Fruit fly (Drosophila melanogaster) whole organism, embryonic: ENCODE results near the gene CG43060.
A peak's percentile ranks its signal among the peaks of the same experiment; 100 is the strongest.

Experiments
- Antp ChIP-seq: fragments of 200-800 bp; sonication (Bioruptor generic); optimal IDR thresholded peaks from 3 replicates; lab custom pipeline; 2016; ENCODE audit warnings: missing biosample characterization, missing genetic modification characterization
- Atf3 ChIP-seq: fragments of 200-800 bp; sonication (Bioruptor generic); optimal IDR thresholded peaks from 3 replicates; lab custom pipeline; 2016; ENCODE audit warnings: missing biosample characterization, missing genetic modification characterization
- CG10147 ChIP-seq: fragments of 200-800 bp; sonication (Bioruptor generic); optimal IDR thresholded peaks from 2 replicates; lab custom pipeline; 2019; ENCODE audit warnings: missing biosample characterization, mild to moderate bottlenecking, missing genetic modification characterization, moderate library complexity
- CG10431 ChIP-seq: fragments of 200-800 bp; sonication (Bioruptor generic); optimal IDR thresholded peaks from 3 replicates; lab custom pipeline; 2018; ENCODE audit warnings: missing biosample characterization, mild to moderate bottlenecking, missing genetic modification characterization
- CG11093 ChIP-seq: fragments of 200-800 bp; sonication (Bioruptor generic); IDR thresholded peaks from 3 replicates; pipeline ENCODE4 v1.3.6; 2022; ENCODE audit warnings: missing biosample characterization, missing genetic modification characterization
- CG11247 ChIP-seq: fragments of 200-800 bp; sonication (Bioruptor generic); IDR thresholded peaks from 2 replicates; pipeline ENCODE4 v1.3.6; 2022; ENCODE audit warnings: missing biosample characterization, missing genetic modification characterization
- CG12299 ChIP-seq: fragments of 200-800 bp; sonication (Bioruptor generic); optimal IDR thresholded peaks from 2 replicates; lab custom pipeline; 2018; ENCODE audit warnings: missing biosample characterization, mild to moderate bottlenecking, missing genetic modification characterization
- CG13296 ChIP-seq: fragments of 200-800 bp; sonication (Bioruptor generic); optimal IDR thresholded peaks from 3 replicates; lab custom pipeline; 2018; ENCODE audit warnings: missing biosample characterization, mild to moderate bottlenecking, missing genetic modification characterization
- CG14050 ChIP-seq: fragments of 200-800 bp; sonication (Bioruptor generic); IDR thresholded peaks from 3 replicates; pipeline ENCODE4 v1.3.6; 2022; ENCODE audit warnings: missing biosample characterization, missing genetic modification characterization
- CG14441 ChIP-seq: fragments of 200-800 bp; sonication (Bioruptor generic); IDR thresholded peaks from 2 replicates; pipeline ENCODE4 v1.3.6; 2022; ENCODE audit warnings: missing biosample characterization, missing genetic modification characterization
- CG15601 ChIP-seq: fragments of 200-800 bp; sonication (Bioruptor generic); optimal IDR thresholded peaks from 3 replicates; lab custom pipeline; 2019; ENCODE audit warnings: missing biosample characterization, mild to moderate bottlenecking, missing genetic modification characterization, moderate library complexity
- CG15696 ChIP-seq: fragments of 200-800 bp; sonication (Bioruptor generic); optimal IDR thresholded peaks from 2 replicates; lab custom pipeline; 2019; ENCODE audit warnings: missing biosample characterization, mild to moderate bottlenecking, missing genetic modification characterization, moderate library complexity
- CG16779 ChIP-seq: fragments of 200-800 bp; sonication (Bioruptor generic); IDR thresholded peaks from 2 replicates; pipeline ENCODE4 v1.3.6; 2022; ENCODE audit warnings: missing biosample characterization, missing genetic modification characterization
- CG1832 ChIP-seq: fragments of 200-800 bp; sonication (Bioruptor generic); optimal IDR thresholded peaks from 2 replicates; lab custom pipeline; 2017; ENCODE audit warnings: missing biosample characterization, mild to moderate bottlenecking, missing genetic modification characterization, inconsistent platforms
- CG30020 ChIP-seq: fragments of 200-800 bp; optimal IDR thresholded peaks from 2 replicates; lab custom pipeline; 2019; ENCODE audit warnings: missing biosample characterization, mild to moderate bottlenecking, missing genetic modification characterization, moderate library complexity
- CG7987 ChIP-seq: fragments of 200-800 bp; sonication (Bioruptor generic); optimal IDR thresholded peaks from 2 replicates; lab custom pipeline; 2018; ENCODE audit warnings: missing biosample characterization, mild to moderate bottlenecking, missing genetic modification characterization, moderate library complexity
- CG9727 ChIP-seq: fragments of 200-800 bp; sonication (Bioruptor generic); optimal IDR thresholded peaks from 3 replicates; lab custom pipeline; 2017; ENCODE audit warnings: missing biosample characterization, mild to moderate bottlenecking, missing genetic modification characterization
- D ChIP-seq, 2 experiments: fragments of 200-800 bp in 1 of 2; fragments of >200 bp in 1 of 2; sonication (Bioruptor generic) in 1 of 2; optimal IDR thresholded peaks; 2 replicates in 1 of 2; 3 replicates in 1 of 2; lab custom pipeline; 2017; ENCODE audit warnings: mild to moderate bottlenecking in 1 of 2, missing biosample characterization in 1 of 2, missing genetic modification characterization in 1 of 2, missing genetic modification reagents in 1 of 2
- Dbx ChIP-seq: fragments of 200-800 bp; sonication (Bioruptor generic); IDR thresholded peaks from 3 replicates; pipeline ENCODE4 v1.3.6; 2022; ENCODE audit warnings: missing biosample characterization, missing genetic modification characterization
- Dip2 ChIP-seq: fragments of 200-800 bp; sonication (Bioruptor generic); IDR thresholded peaks from 2 replicates; pipeline ENCODE4 v1.3.6; 2022; ENCODE audit warnings: missing biosample characterization, missing genetic modification characterization
- E2f1 ChIP-seq: fragments of 200-800 bp; sonication (Bioruptor generic); IDR thresholded peaks from 2 replicates; pipeline ENCODE4 v1.3.6; 2022; ENCODE audit warnings: missing biosample characterization, missing genetic modification characterization
- Elba2 ChIP-seq: fragments of 200-800 bp; sonication (Bioruptor generic); optimal IDR thresholded peaks from 3 replicates; lab custom pipeline; 2016; ENCODE audit warnings: missing biosample characterization, missing genetic modification characterization
- H15 ChIP-seq: fragments of 200-800 bp; sonication (Bioruptor generic); IDR thresholded peaks from 3 replicates; pipeline ENCODE4 v1.3.6; 2022; ENCODE audit warnings: missing biosample characterization, missing genetic modification characterization
- Hr51 ChIP-seq, 2 experiments: fragments of 200-800 bp; sonication (Bioruptor generic); optimal IDR thresholded peaks; 2 replicates in 1 of 2; 3 replicates in 1 of 2; lab custom pipeline; 2016 to 2018; ENCODE audit warnings: missing biosample characterization in 2 of 2, missing genetic modification characterization in 2 of 2, mild to moderate bottlenecking in 1 of 2, moderate library complexity in 1 of 2
- Oli ChIP-seq: fragments of 200-800 bp; sonication (Bioruptor generic); optimal IDR thresholded peaks from 2 replicates; lab custom pipeline; 2018; ENCODE audit warnings: missing biosample characterization, mild to moderate bottlenecking, missing genetic modification characterization, moderate library complexity
- Pdp1 ChIP-seq, 2 experiments: fragments of 200-800 bp; sonication (Bioruptor generic); optimal IDR thresholded peaks; 3 replicates each; lab custom pipeline; 2016; ENCODE audit warnings: missing biosample characterization in 2 of 2, missing genetic modification characterization in 2 of 2, mild to moderate bottlenecking in 1 of 2, moderate library complexity in 1 of 2
- cad ChIP-seq: fragments of >200 bp; optimal IDR thresholded peaks from 2 replicates; lab custom pipeline; 2017; ENCODE audit warnings: missing biosample characterization, missing genetic modification characterization
- chinmo ChIP-seq: fragments of 200-800 bp; sonication (Bioruptor generic); IDR thresholded peaks from 4 replicates; pipeline ENCODE4 v1.3.6; 2022; ENCODE audit warnings: missing biosample characterization, missing genetic modification characterization; ENCODE audit not compliant: partially characterized antibody
- da ChIP-seq: fragments of 200-800 bp; sonication (Bioruptor generic); optimal IDR thresholded peaks from 2 replicates; lab custom pipeline; 2016; ENCODE audit warnings: missing biosample characterization, missing genetic modification characterization
- dimm ChIP-seq: fragments of 200-800 bp; sonication (Bioruptor generic); IDR thresholded peaks from 2 replicates; pipeline ENCODE4 v1.3.6; 2022; ENCODE audit warnings: missing biosample characterization, missing genetic modification characterization
- emc ChIP-seq: fragments of 200-800 bp; sonication (Bioruptor generic); optimal IDR thresholded peaks from 2 replicates; lab custom pipeline; 2016; ENCODE audit warnings: missing biosample characterization, missing genetic modification characterization
- eve ChIP-seq, 2 experiments: fragments of >200 bp; optimal IDR thresholded peaks; 2 replicates each; lab custom pipeline; 2017; ENCODE audit warnings: missing biosample characterization in 2 of 2, missing genetic modification characterization in 2 of 2
- fd3F ChIP-seq: fragments of 200-800 bp; sonication (Bioruptor generic); optimal IDR thresholded peaks from 2 replicates; lab custom pipeline; 2018; ENCODE audit warnings: missing biosample characterization, mild to moderate bottlenecking, missing genetic modification characterization, moderate library complexity
- gem ChIP-seq: fragments of 200-800 bp; sonication (Bioruptor generic); optimal IDR thresholded peaks from 2 replicates; lab custom pipeline; 2019; ENCODE audit warnings: missing biosample characterization, mild to moderate bottlenecking, missing genetic modification characterization, moderate library complexity
- gfzf ChIP-seq: fragments of 200-800 bp; sonication (Bioruptor generic); optimal IDR thresholded peaks from 2 replicates; lab custom pipeline; 2016; ENCODE audit warnings: missing biosample characterization, mild to moderate bottlenecking, missing genetic modification characterization, moderate library complexity
- insv ChIP-seq, 2 experiments: fragments of 200-800 bp; sonication (Bioruptor generic); optimal IDR thresholded peaks; 3 replicates each; lab custom pipeline; 2016 to 2018; ENCODE audit warnings: missing biosample characterization in 2 of 2, missing genetic modification characterization in 2 of 2
- inv ChIP-seq: fragments of 200-800 bp; sonication (Bioruptor generic); IDR thresholded peaks from 2 replicates; pipeline ENCODE4 v1.3.6; 2022; ENCODE audit warnings: missing biosample characterization, missing genetic modification characterization; ENCODE audit not compliant: partially characterized antibody
- lola ChIP-seq, 3 experiments: fragments of >200 bp in 2 of 3; fragments of 200-800 bp in 1 of 3; sonication (Bioruptor generic) in 1 of 3; optimal IDR thresholded peaks; 2 replicates each; lab custom pipeline; 2017 to 2019; ENCODE audit warnings: missing biosample characterization in 3 of 3, missing genetic modification characterization in 3 of 3, mild to moderate bottlenecking in 1 of 3, moderate library complexity in 1 of 3
- oc ChIP-seq: fragments of 200-800 bp; sonication (Bioruptor generic); optimal IDR thresholded peaks from 2 replicates; lab custom pipeline; 2018; ENCODE audit warnings: missing biosample characterization, mild to moderate bottlenecking, missing genetic modification characterization, moderate library complexity
- psq ChIP-seq: fragments of 200-800 bp; sonication (Bioruptor generic); optimal IDR thresholded peaks from 2 replicates; lab custom pipeline; 2017; ENCODE audit warnings: missing biosample characterization, missing genetic modification characterization
- ro ChIP-seq: fragments of 200-800 bp; sonication (Bioruptor generic); IDR thresholded peaks from 2 replicates; pipeline ENCODE4 v1.3.6; 2022; ENCODE audit warnings: missing biosample characterization, missing genetic modification characterization
- sob ChIP-seq: fragments of 200-800 bp; sonication (Bioruptor generic); IDR thresholded peaks from 2 replicates; pipeline ENCODE4 v1.3.6; 2022; ENCODE audit warnings: missing biosample characterization, missing genetic modification characterization
- sr ChIP-seq: fragments of 200-800 bp; sonication (Bioruptor generic); IDR thresholded peaks from 3 replicates; pipeline ENCODE4 v1.3.6; 2022; ENCODE audit warnings: missing biosample characterization, missing genetic modification characterization
- unc-4 ChIP-seq: fragments of 200-800 bp; sonication (Bioruptor generic); IDR thresholded peaks from 2 replicates; pipeline ENCODE4 v1.3.6; 2022; ENCODE audit warnings: missing biosample characterization, missing genetic modification characterization; ENCODE audit not compliant: partially characterized antibody
- vfl ChIP-seq: fragments of 200-800 bp; sonication (Bioruptor generic); optimal IDR thresholded peaks from 2 replicates; lab custom pipeline; 2016; ENCODE audit warnings: missing biosample characterization, missing genetic modification characterization
- vnd ChIP-seq: fragments of 200-800 bp; sonication (Bioruptor generic); IDR thresholded peaks from 3 replicates; pipeline ENCODE4 v1.3.6; 2022; ENCODE audit warnings: missing biosample characterization, missing genetic modification characterization; ENCODE audit not compliant: partially characterized antibody
- zfh1 ChIP-seq: fragments of 200-800 bp; sonication (Bioruptor generic); IDR thresholded peaks from 3 replicates; pipeline ENCODE4 v1.3.6; 2022; ENCODE audit warnings: missing biosample characterization, missing genetic modification characterization
- zfh2 ChIP-seq: fragments of 200-800 bp; sonication (Bioruptor generic); optimal IDR thresholded peaks from 2 replicates; lab custom pipeline; 2016; ENCODE audit warnings: missing biosample characterization, missing genetic modification characterization

CG43060 gene

dm6 chr3R:8027203-8027688, 13.8 kb upstream of the CG43060 start (continued):
- TF ChIP-seq zfh2 (GFP tag; lab: Kevin White, UChicago) = peak; percentile 30
- TF ChIP-seq ro (GFP tag; lab: Robert Waterston, UW) = 0 out of 2 replicates have a peak, but pooled peaks have one; percentile 26
- TF ChIP-seq chinmo (GFP tag; lab: Robert Waterston, UW) = peak; percentile 74; the same call in 2 of the 4 replicates
- 0 out of 3 replicates have a peak, but pooled peaks have one; percentile 50 for TF ChIP-seq zfh1 (GFP tag; lab: Robert Waterston, UW)
- TF ChIP-seq oc (tag; lab: Kevin White, UChicago) = peak; percentile 81
- peak; percentile 88 for TF ChIP-seq fd3F (GFP tag; lab: Kevin White, UChicago)
- no peak for TF ChIP-seq cad
- no peak for TF ChIP-seq Dip2 (GFP tag; lab: Robert Waterston, UW)
- peak in 1 of 3 experiments; percentile 90 for TF ChIP-seq lola (GFP tag; optimal IDR thresholded peaks at IDR 0.05; lab: Kevin White, UChicago)
- peak in 1 of 2 experiments; percentile 41 for TF ChIP-seq insv (GFP tag; optimal IDR thresholded peaks at IDR 0.05; lab: Kevin White, UChicago)
- no peak for TF ChIP-seq Elba2 (GFP tag; lab: Kevin White, UChicago)
- TF ChIP-seq CG1832 (GFP tag; lab: Kevin White, UChicago) = no peak
- peak; percentile 48 for TF ChIP-seq psq
- TF ChIP-seq D (optimal IDR thresholded peaks at IDR 0.05; lab: Kevin White, UChicago) = no peak
- TF ChIP-seq D (GFP tag; optimal IDR thresholded peaks at IDR 0.05; lab: Kevin White, UChicago) = peak; percentile 82
- no peak for TF ChIP-seq sr (GFP tag; lab: Robert Waterston, UW)
- peak; percentile 85 for TF ChIP-seq CG10431
- TF ChIP-seq gem (tag; lab: Kevin White, UChicago) = peak; percentile 96
- TF ChIP-seq Oli = peak; percentile 92
- TF ChIP-seq CG9727 (GFP tag; lab: Kevin White, UChicago) = peak; percentile 79
- no peak for TF ChIP-seq CG30020 (tag; lab: Kevin White, UChicago)
- TF ChIP-seq CG16779 (GFP tag; lab: Robert Waterston, UW) = no peak
- TF ChIP-seq Hr51 (GFP tag; optimal IDR thresholded peaks at IDR 0.05; lab: Kevin White, UChicago) = peak; percentile 41 to 96
- peak; percentile 81 for TF ChIP-seq CG10147 (GFP tag; lab: Kevin White, UChicago)
- TF ChIP-seq E2f1 (GFP tag; lab: Robert Waterston, UW) = peak; percentile 69
- TF ChIP-seq Antp (GFP tag; lab: Kevin White, UChicago) = no peak
- no peak for TF ChIP-seq gfzf
- TF ChIP-seq H15 (GFP tag; lab: Robert Waterston, UW) = 0 out of 3 replicates have a peak, but pooled peaks have one; percentile 48
- peak; percentile 53; the same call in 1 of the 3 replicates for TF ChIP-seq CG14050 (GFP tag; lab: Robert Waterston, UW)
- peak; percentile 70 for TF ChIP-seq sob (GFP tag; lab: Robert Waterston, UW)
- peak; percentile 45 to 66 for TF ChIP-seq Pdp1 (GFP tag; optimal IDR thresholded peaks at IDR 0.05; lab: Kevin White, UChicago)
- peak; percentile 90 for TF ChIP-seq CG13296 (GFP tag; lab: Kevin White, UChicago)
- no peak for TF ChIP-seq vnd (GFP tag; lab: Robert Waterston, UW)
- TF ChIP-seq CG12299 (tag; lab: Kevin White, UChicago) = peak; percentile 85
- TF ChIP-seq da (GFP tag; lab: Kevin White, UChicago) = peak; percentile 4
- TF ChIP-seq vfl (GFP tag; lab: Kevin White, UChicago) = no peak
- peak; percentile 34; the same call in 1 of the 3 replicates for TF ChIP-seq CG11093 (GFP tag; lab: Robert Waterston, UW)
- 0 out of 3 replicates have a peak, but pooled peaks have one; percentile 14 for TF ChIP-seq Dbx (GFP tag; lab: Robert Waterston, UW)
- TF ChIP-seq CG11247 = peak; percentile 48; the same call in 1 of the 2 replicates
- peak; percentile 16 for TF ChIP-seq CG15696 (tag; lab: Kevin White, UChicago)
- TF ChIP-seq dimm (GFP tag; lab: Robert Waterston, UW) = no peak; the same call in 1 of the 2 replicates
- no peak for TF ChIP-seq unc-4 (GFP tag; lab: Robert Waterston, UW)
- TF ChIP-seq CG15601 (tag; lab: Kevin White, UChicago) = peak; percentile 92
- TF ChIP-seq CG14441 (GFP tag; lab: Robert Waterston, UW) = peak; percentile 63
- TF ChIP-seq Atf3 = peak; percentile 25
- no peak for TF ChIP-seq inv (GFP tag; lab: Robert Waterston, UW)
- TF ChIP-seq eve (GFP tag; optimal IDR thresholded peaks at IDR 0.05; lab: Kevin White, UChicago) = no peak
- peak; percentile 44 for TF ChIP-seq CG7987
- no peak for TF ChIP-seq emc (GFP tag; lab: Kevin White, UChicago)
